Fruit fly (Drosophila melanogaster) whole organism, wandering third instar larva: ENCODE data around the gene cysu.

Experiments
- CrebA ChIP-seq: fragments of 200-800 bp; sonication (Bioruptor generic); optimal IDR thresholded peaks from 2 replicates; lab custom pipeline; 2016; ENCODE audit warnings: missing biosample characterization, mild to moderate bottlenecking, missing genetic modification characterization, borderline replicate concordance
- GATAd ChIP-seq: sonication (Bioruptor generic); optimal IDR thresholded peaks from 2 replicates; lab custom pipeline; 2016; ENCODE audit warnings: missing biosample characterization, missing genetic modification characterization
- Jra ChIP-seq: sonication (Bioruptor generic); optimal IDR thresholded peaks from 2 replicates; lab custom pipeline; 2016; ENCODE audit warnings: missing biosample characterization, missing genetic modification characterization
- Mio ChIP-seq: sonication (Bioruptor generic); optimal IDR thresholded peaks from 2 replicates; lab custom pipeline; 2016; ENCODE audit warnings: missing biosample characterization, missing genetic modification characterization
- Myc ChIP-seq: fragments of >200 bp; optimal IDR thresholded peaks from 2 replicates; lab custom pipeline; 2017
- fru ChIP-seq: fragments of 200-800 bp; sonication (Bioruptor generic); optimal IDR thresholded peaks from 3 replicates; lab custom pipeline; 2016; ENCODE audit warnings: missing biosample characterization, mild to moderate bottlenecking, missing genetic modification characterization
- psq ChIP-seq: fragments of 200-800 bp; sonication (Bioruptor generic); optimal IDR thresholded peaks from 3 replicates; lab custom pipeline; 2017; ENCODE audit warnings: missing biosample characterization, mild to moderate bottlenecking, missing genetic modification characterization, moderate library complexity
- sage ChIP-seq: fragments of 200-800 bp; sonication (Bioruptor generic); optimal IDR thresholded peaks from 2 replicates; lab custom pipeline; 2016; ENCODE audit warnings: missing biosample characterization, mild to moderate bottlenecking, missing genetic modification characterization
- usp ChIP-seq: fragments of >200 bp; optimal IDR thresholded peaks from 2 replicates; lab custom pipeline; 2017; ENCODE audit warnings: missing biosample characterization, missing genetic modification characterization
- woc ChIP-seq: sonication (Bioruptor generic); optimal IDR thresholded peaks from 2 replicates; lab custom pipeline; 2016; ENCODE audit warnings: missing biosample characterization, mild to moderate bottlenecking, missing genetic modification characterization

DNA sequence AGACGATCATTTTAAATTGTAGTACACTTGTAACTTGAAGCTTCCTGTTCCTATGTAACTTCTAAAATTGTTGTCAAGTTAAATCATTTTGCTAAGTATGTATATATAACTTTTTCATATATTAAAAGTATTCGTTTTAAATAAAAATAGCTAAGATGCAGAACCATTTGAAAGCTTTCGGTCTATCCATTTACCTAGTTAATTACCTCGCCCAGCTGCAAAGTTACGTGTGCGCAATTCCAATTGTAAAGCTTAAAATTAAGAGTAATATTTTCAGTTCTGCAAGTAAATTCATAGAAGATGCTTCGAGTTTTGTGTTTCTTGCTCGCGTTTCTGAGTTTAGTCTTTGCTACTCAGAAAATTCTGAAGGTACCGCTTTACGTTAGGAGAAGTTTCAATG lies 16.2 kb upstream of the cysu start, which contains the start of gene CG5860:
- TF ChIP-seq Myc (lab: Kevin White, UChicago) (no peak), Mio (GFP tag; lab: Kevin White, UChicago) (no peak), fru (GFP tag; lab: Kevin White, UChicago) (no peak), usp (GFP tag; lab: Kevin White, UChicago) (no peak), sage (no peak), psq (no peak), Jra (GFP tag; lab: Kevin White, UChicago) (no peak), GATAd (GFP tag; lab: Kevin White, UChicago) (no peak), woc (GFP tag; lab: Kevin White, UChicago) (no peak), CrebA (GFP tag; lab: Kevin White, UChicago) (no peak)
